Fruit fly (Drosophila melanogaster): ENCODE measurements around the gene CG10681.

dm6 chr3L:12461953-12462352, 39.4 kb upstream of the CG10681 start:
- no peak for TF ChIP-seq CG1602 (GFP tag; optimal IDR thresholded peaks at IDR 0.05)
- TF ChIP-seq CG8089 (GFP tag; optimal IDR thresholded peaks at IDR 0.05): no peak
- TF ChIP-seq Drgx (GFP tag; IDR thresholded peaks at IDR 0.05): no peak
- TF ChIP-seq ab (GFP tag; optimal IDR thresholded peaks at IDR 0.05): no peak
- no peak for TF ChIP-seq B-H2 (GFP tag; optimal IDR thresholded peaks at IDR 0.05)
- TF ChIP-seq CG10979 (tag; optimal IDR thresholded peaks at IDR 0.05): no peak
- no peak for TF ChIP-seq nerfin-2 (GFP tag; IDR thresholded peaks at IDR 0.05; ENCODE audit: partially characterized antibody)
- TF ChIP-seq cas (GFP tag; IDR thresholded peaks at IDR 0.05): no peak
- no peak for TF ChIP-seq CG34376 (GFP tag; optimal IDR thresholded peaks at IDR 0.05)
- TF ChIP-seq jigr1 (GFP tag; IDR thresholded peaks at IDR 0.05): no peak
